Worm (Caenorhabditis elegans): ENCODE measurements around the gene tpan-1.

tpan-1 gene

DNA sequence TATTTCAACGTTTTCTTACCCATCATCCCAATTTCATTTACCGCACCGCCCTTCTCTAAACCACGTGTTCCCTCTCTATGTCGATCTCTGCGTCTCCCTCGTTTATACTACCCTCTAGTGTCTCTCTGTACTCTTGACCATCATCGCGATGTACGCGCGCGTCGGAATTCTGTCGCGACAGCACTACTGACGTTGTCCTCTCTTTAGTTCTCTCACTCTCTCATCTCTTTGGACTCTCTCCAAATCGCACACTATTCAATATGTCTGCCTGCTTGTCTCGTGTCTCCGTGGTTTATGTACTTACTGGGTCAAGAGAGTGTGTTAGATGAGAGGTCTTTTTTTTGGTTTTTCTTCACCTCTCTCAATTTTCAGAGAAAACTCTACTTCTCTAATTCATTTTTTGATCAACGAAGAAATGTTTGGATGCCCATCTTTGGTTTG is 11.0 kb upstream of the tpan-1 start (continued):
- TF ChIP-seq peb-1 (tag; optimal IDR thresholded peaks at IDR 0.05): no peak

DNA sequence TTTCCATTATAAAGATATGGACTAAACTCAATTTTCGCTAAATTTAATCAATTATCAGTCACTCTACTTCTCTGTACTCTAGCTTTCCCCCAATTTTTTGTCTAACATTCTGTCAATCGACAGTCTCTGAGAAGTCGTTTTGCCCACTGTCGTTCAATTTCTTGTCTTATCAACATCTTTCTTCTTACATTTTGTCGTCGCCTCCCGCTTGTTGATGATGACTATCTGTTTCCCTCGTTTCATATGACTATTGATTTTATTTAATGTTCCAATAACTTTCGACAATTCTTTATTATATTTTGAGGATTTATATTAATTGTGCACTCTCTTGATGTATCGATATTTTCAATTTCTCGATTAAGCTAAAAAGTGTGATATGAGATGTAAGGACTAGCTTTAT is 10.4 kb upstream of the tpan-1 start:
- peak; percentile 35 for TF ChIP-seq fos-1 (tag; optimal IDR thresholded peaks at IDR 0.05)
- TF ChIP-seq sma-3 (GFP tag; optimal IDR thresholded peaks at IDR 0.05): no peak
- TF ChIP-seq lin-39 (tag; optimal IDR thresholded peaks at IDR 0.05): no peak
- TF ChIP-seq crh-2 (tag; optimal IDR thresholded peaks at IDR 0.05): peak; percentile 40
- TF ChIP-seq nhr-25 (tag; optimal IDR thresholded peaks at IDR 0.05): no peak
- no peak for TF ChIP-seq zag-1 (tag; optimal IDR thresholded peaks at IDR 0.05)
- TF ChIP-seq skn-1 (tag; optimal IDR thresholded peaks at IDR 0.05): no peak
- TF ChIP-seq elt-1 (tag; optimal IDR thresholded peaks at IDR 0.05): no peak
- no peak for TF ChIP-seq F13H6.1 (tag; optimal IDR thresholded peaks at IDR 0.05)
- peak; percentile 47 for TF ChIP-seq sma-9 (GFP tag; optimal IDR thresholded peaks at IDR 0.05)
- no peak for TF ChIP-seq sma-9 (tag; optimal IDR thresholded peaks at IDR 0.05)

DNA sequence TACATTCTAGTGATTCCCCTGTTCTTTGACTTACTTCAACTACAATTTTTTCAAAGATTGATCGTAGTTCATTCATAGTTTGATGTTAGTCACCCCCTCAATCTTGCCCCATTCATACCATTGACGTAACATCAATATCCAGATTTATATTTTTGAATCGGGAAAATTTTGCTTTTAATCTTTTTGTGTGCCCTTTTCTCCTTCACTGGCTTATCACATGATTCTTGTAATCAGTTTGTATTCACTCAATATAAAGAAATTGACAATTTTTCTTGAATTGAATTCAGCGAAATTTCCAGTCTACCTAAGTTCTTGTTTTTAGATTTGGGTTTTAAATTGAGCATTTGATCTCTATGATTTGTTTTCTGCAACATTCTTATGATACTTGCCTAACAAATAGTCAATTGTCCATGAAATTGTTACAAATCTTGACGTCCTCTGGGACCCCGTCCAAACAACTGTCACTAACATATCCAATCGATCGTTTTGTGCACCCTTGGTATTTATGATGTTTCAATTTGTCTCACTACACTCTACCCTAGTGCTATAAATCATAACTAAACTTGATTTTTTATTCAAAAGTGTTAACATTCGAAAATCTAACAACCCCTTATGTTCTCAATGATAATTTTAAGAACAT is 9.5 kb upstream of the tpan-1 start:
- TF ChIP-seq F13H6.1 (tag; optimal IDR thresholded peaks at IDR 0.05): no peak
- no peak for TF ChIP-seq sma-3 (GFP tag; optimal IDR thresholded peaks at IDR 0.05)
- no peak for TF ChIP-seq elt-3 (tag; optimal IDR thresholded peaks at IDR 0.05)
- no peak for TF ChIP-seq dmd-4 (tag; optimal IDR thresholded peaks at IDR 0.05)
- TF ChIP-seq unc-39 (tag; optimal IDR thresholded peaks at IDR 0.05): no peak
- TF ChIP-seq elt-1 (tag; optimal IDR thresholded peaks at IDR 0.05): no peak
- peak; percentile 26 for TF ChIP-seq nhr-129 (tag; optimal IDR thresholded peaks at IDR 0.05)
- no peak for TF ChIP-seq skn-1 (tag; optimal IDR thresholded peaks at IDR 0.05)
- TF ChIP-seq zag-1 (tag; optimal IDR thresholded peaks at IDR 0.05): no peak
- no peak for TF ChIP-seq nhr-237 (tag; optimal IDR thresholded peaks at IDR 0.05)
- TF ChIP-seq ztf-4 (tag; optimal IDR thresholded peaks at IDR 0.05): peak; percentile 10
- no peak for TF ChIP-seq sem-4 (tag; optimal IDR thresholded peaks at IDR 0.05)
- peak; percentile 1 for TF ChIP-seq C34F6.9 (tag; optimal IDR thresholded peaks at IDR 0.05)
- no peak for TF ChIP-seq unc-62 (GFP tag; optimal IDR thresholded peaks at IDR 0.05)
- no peak for TF ChIP-seq fos-1 (tag; optimal IDR thresholded peaks at IDR 0.05)
- TF ChIP-seq lin-11 (tag; optimal IDR thresholded peaks at IDR 0.05): no peak
- peak; percentile 15 for TF ChIP-seq gmeb-1 (tag; optimal IDR thresholded peaks at IDR 0.05)

DNA sequence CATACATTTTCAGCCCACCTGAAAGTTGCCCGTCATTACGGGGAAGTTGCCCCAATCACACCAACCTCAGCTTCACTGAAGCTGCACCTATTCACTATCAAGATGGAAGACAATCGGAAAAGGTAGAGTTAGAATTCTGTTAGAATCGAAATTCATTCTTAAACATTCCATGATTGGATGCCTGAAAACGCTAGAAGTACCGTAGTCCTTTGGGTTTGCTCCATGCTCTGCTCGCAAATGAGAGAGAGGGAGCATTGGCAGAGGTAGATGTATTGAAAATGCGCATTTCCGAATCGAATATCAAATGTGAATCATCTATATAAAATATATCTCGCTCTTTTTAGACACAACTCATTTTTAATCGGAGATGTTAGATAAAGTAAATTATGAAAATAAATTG is 8.9 kb upstream of the tpan-1 start, which contains the start of gene hif-1:
Gene hif-1 (plus strand): TSS at position 8 of the 400 bp plus-strand sequence.
- TF ChIP-seq lsy-2 (tag; optimal IDR thresholded peaks at IDR 0.05): peak in 1 of 2 experiments; percentile 40
- no peak for TF ChIP-seq zag-1 (tag; optimal IDR thresholded peaks at IDR 0.05)
- no peak for TF ChIP-seq nhr-237 (tag; optimal IDR thresholded peaks at IDR 0.05)
- TF ChIP-seq ceh-82 (tag; optimal IDR thresholded peaks at IDR 0.05): no peak

DNA sequence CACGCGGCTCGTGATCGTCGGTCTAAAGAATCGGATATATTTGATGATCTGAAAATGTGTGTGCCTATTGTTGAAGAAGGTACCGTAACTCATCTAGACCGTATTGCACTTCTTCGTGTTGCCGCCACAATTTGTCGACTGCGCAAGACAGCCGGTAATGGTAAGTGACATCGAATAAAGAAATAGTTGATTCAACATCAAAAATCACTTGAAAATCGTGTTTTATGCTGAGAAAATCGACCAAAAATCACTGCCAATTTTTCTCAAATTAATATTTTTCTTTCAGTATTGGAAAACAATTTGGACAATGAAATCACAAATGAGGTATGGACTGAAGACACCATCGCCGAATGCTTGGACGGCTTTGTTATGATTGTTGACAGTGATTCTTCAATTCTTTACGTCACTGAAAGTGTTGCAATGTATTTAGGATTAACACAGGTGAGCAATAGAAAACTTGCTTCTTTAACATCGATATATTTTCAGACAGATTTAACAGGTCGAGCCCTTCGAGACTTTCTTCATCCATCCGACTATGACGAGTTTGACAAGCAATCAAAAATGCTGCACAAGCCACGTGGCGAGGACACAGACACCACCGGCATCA is 7.9 kb upstream of the tpan-1 start:
- TF ChIP-seq unc-55 (GFP tag; optimal IDR thresholded peaks at IDR 0.05) (no peak), R02D3.7 (tag; optimal IDR thresholded peaks at IDR 0.05) (no peak), nhr-21 (tag; optimal IDR thresholded peaks at IDR 0.05) (no peak)

DNA sequence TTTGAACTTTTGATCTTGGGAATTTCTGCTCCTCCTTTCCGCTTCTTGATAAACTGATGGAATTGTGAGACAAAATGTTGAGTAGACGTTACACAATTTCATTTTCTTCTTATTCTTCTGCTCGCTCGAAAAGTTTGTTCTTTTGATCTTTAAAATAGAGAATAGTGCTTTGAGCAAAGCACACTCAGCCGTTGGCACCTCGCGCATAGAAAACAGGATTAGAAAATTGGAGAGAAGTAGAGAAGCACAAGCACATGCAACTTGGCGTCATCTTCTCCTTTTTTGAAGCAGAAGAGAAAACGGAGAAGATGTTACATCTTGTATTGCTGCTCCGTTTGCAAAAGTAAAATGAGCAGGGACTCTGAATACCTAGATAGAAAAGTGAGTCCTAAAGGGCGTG is 7.1 kb upstream of the tpan-1 start:
- TF ChIP-seq gmeb-1 (tag; optimal IDR thresholded peaks at IDR 0.05): no peak
- TF ChIP-seq nhr-6 (tag; optimal IDR thresholded peaks at IDR 0.05): peak; percentile 44
- TF ChIP-seq elt-3 (tag; optimal IDR thresholded peaks at IDR 0.05): no peak
- TF ChIP-seq ztf-1 (GFP tag; conservative IDR thresholded peaks at IDR 0.05): no peak
- TF ChIP-seq snpc-4 (tag; optimal IDR thresholded peaks at IDR 0.05): peak; percentile 38
- peak; percentile 59 for TF ChIP-seq C34F6.9 (tag; optimal IDR thresholded peaks at IDR 0.05)
- no peak for TF ChIP-seq elt-1 (tag; optimal IDR thresholded peaks at IDR 0.05)
- peak; percentile 85 for TF ChIP-seq sem-4 (tag; optimal IDR thresholded peaks at IDR 0.05)
- TF ChIP-seq nhr-25 (tag; optimal IDR thresholded peaks at IDR 0.05): no peak
- TF ChIP-seq R02D3.7 (tag; optimal IDR thresholded peaks at IDR 0.05): no peak
- no peak for TF ChIP-seq sma-3 (GFP tag; optimal IDR thresholded peaks at IDR 0.05)
- TF ChIP-seq lsy-2 (tag; optimal IDR thresholded peaks at IDR 0.05): peak in 1 of 2 experiments; percentile 78
- no peak for TF ChIP-seq mab-5 (tag; optimal IDR thresholded peaks at IDR 0.05)
- no peak for TF ChIP-seq nhr-10 (tag; optimal IDR thresholded peaks at IDR 0.05)
- no peak for TF ChIP-seq aly-2 (tag; optimal IDR thresholded peaks at IDR 0.05)
- TF ChIP-seq zag-1 (tag; optimal IDR thresholded peaks at IDR 0.05): peak; percentile 91
- peak; percentile 63 to 88 for TF ChIP-seq mdl-1 (tag; optimal IDR thresholded peaks at IDR 0.05)
- TF ChIP-seq dmd-4 (tag; optimal IDR thresholded peaks at IDR 0.05): no peak
- TF ChIP-seq blmp-1 (tag; optimal IDR thresholded peaks at IDR 0.05; ENCODE audit: insufficient read depth): no peak
- TF ChIP-seq nhr-11 (tag; optimal IDR thresholded peaks at IDR 0.05): no peak
- TF ChIP-seq skn-1 (tag; optimal IDR thresholded peaks at IDR 0.05): no peak
- no peak for TF ChIP-seq lin-39 (tag; optimal IDR thresholded peaks at IDR 0.05)
- peak; percentile 14 for TF ChIP-seq egl-27 (tag; optimal IDR thresholded peaks at IDR 0.05)
- TF ChIP-seq nhr-23 (tag; optimal IDR thresholded peaks at IDR 0.05): no peak
- peak; percentile 97 for TF ChIP-seq unc-55 (GFP tag; optimal IDR thresholded peaks at IDR 0.05)
- TF ChIP-seq ama-1 (optimal IDR thresholded peaks at IDR 0.05): peak; percentile 42
- TF ChIP-seq ztf-4 (tag; optimal IDR thresholded peaks at IDR 0.05): peak; percentile 49
- TF ChIP-seq mbf-1 (tag; optimal IDR thresholded peaks at IDR 0.05): no peak

Data from whole organism, L2 larva.